Fruit fly (Drosophila melanogaster) S2 (cell line): ENCODE results near the gene Vm32E.

ENCODE experiments used
- CG8478 ChIP-seq: fragments of >200 bp; optimal IDR thresholded peaks from 2 replicates; lab custom pipeline; 2018
- CTCF ChIP-seq, 2 experiments: fragments of >200 bp; optimal IDR thresholded peaks; 2 replicates each; lab custom pipeline; 2018

- no peak for TF ChIP-seq CG8478 (lab: Kevin White, UChicago)
- no peak for TF ChIP-seq CTCF (optimal IDR thresholded peaks at IDR 0.05; lab: Kevin White, UChicago)
These were observed 29.3 kb upstream of the Vm32E start for dm6 chr2L:11200734-11201133.
